Fruit fly (Drosophila melanogaster) whole organism: ENCODE results near the gene CG33543.

Experiments used
- Dll ChIP-seq: fragments of >200 bp; optimal IDR thresholded peaks from 2 replicates; lab custom pipeline; 2017
- EcR ChIP-seq, 2 experiments: fragments of >200 bp; optimal IDR thresholded peaks; 2 replicates each; lab custom pipeline; 2017; ENCODE audit warnings: missing biosample characterization in 2 of 2, missing genetic modification characterization in 2 of 2, missing genetic modification reagents in 2 of 2
- psq ChIP-seq: fragments of >200 bp; optimal IDR thresholded peaks from 2 replicates; lab custom pipeline; 2017
- usp ChIP-seq: fragments of >200 bp; optimal IDR thresholded peaks from 2 replicates; lab custom pipeline; 2017; ENCODE audit warnings: missing biosample characterization, missing genetic modification characterization, mixed read lengths

DNA sequence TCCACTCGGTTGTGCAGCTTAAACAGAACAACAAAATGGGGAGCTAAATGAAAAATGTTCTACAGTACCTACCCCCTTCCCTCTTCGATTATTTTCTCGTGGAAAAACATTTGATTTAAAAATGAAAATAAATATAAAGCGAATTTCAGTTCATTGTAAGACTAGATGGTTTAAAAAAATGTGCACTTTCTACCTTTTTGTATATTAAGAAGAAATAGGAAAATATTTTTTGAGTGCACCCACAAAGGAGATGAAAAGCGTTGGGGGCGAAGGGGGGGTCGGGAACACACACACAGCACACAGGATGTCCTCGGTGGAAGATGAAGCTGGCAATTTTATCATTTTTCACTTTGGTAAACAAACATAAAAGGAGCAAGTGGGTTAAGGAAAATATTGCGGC lies 16.7 kb upstream of the CG33543 start:
- TF ChIP-seq Dll (lab: Kevin White, UChicago) = no peak
- no peak for TF ChIP-seq usp (GFP tag; lab: Kevin White, UChicago)
- TF ChIP-seq psq = no peak
- TF ChIP-seq EcR (GFP tag; optimal IDR thresholded peaks at IDR 0.05; lab: Kevin White, UChicago) = no peak
